Worm (Caenorhabditis elegans): ENCODE data around the gene T08D2.8.

DNA sequence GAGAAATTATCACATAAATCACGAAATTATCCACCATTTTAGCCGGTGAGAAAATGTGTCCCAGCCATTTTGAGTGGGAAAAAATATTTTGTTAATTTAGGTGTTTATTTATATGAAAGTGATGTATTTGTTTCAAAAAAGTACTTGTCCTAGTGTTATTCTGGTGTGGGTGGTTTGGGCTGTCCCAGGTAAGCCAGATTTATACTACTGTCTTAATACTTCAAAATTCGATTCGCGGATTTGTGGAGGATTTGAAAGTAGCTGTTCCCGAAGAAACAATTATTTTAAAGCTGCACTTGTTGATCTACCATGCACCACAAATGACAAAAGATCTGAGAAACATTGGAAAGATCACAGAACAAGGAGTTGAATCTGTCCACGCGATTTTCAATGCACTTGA lies 44.8 kb upstream of the T08D2.8 start, which contains the start of gene Y73B3A.11:
- TF ChIP-seq aly-2 (tag; optimal IDR thresholded peaks at IDR 0.05) (no peak), dmd-6 (GFP tag; IDR thresholded peaks at IDR 0.05) (no peak)

Data from whole organism, L4 larva.